Fruit fly (Drosophila melanogaster) whole organism, embryonic: ENCODE measurements around the gene senju.
A peak's percentile ranks its signal among the peaks of the same experiment; 100 is the strongest.

ENCODE experiments used
- Abd-B ChIP-seq: fragments of 200-800 bp; sonication (Bioruptor generic); optimal IDR thresholded peaks from 2 replicates; lab custom pipeline; 2018; ENCODE audit warnings: missing biosample characterization, mild to moderate bottlenecking, missing genetic modification characterization, moderate library complexity
- Antp ChIP-seq: fragments of 200-800 bp; sonication (Bioruptor generic); optimal IDR thresholded peaks from 3 replicates; lab custom pipeline; 2016; ENCODE audit warnings: missing biosample characterization, missing genetic modification characterization
- Atf-2 ChIP-seq: fragments of 200-800 bp; sonication (Bioruptor generic); optimal IDR thresholded peaks from 2 replicates; lab custom pipeline; 2016; ENCODE audit warnings: missing biosample characterization, missing genetic modification characterization
- Awh ChIP-seq: fragments of 200-800 bp; sonication (Bioruptor generic); IDR thresholded peaks from 2 replicates; pipeline ENCODE4, ENCODE4 v1.3.6; 2022; ENCODE audit warnings: missing biosample characterization, missing genetic modification characterization
- Bdp1 ChIP-seq: fragments of 200-800 bp; sonication (Bioruptor generic); optimal IDR thresholded peaks from 3 replicates; lab custom pipeline; 2016; ENCODE audit warnings: missing biosample characterization, missing genetic modification characterization
- CG10654 ChIP-seq: fragments of 200-800 bp; sonication (Bioruptor generic); optimal IDR thresholded peaks from 2 replicates; lab custom pipeline; 2016; ENCODE audit warnings: missing biosample characterization, missing genetic modification characterization
- CG12104 ChIP-seq: fragments of 200-800 bp; sonication (Bioruptor generic); optimal IDR thresholded peaks from 3 replicates; lab custom pipeline; 2016; ENCODE audit warnings: missing biosample characterization, missing genetic modification characterization
- CG12769 ChIP-seq: fragments of 200-800 bp; sonication (Bioruptor generic); optimal IDR thresholded peaks from 2 replicates; lab custom pipeline; 2019; ENCODE audit warnings: missing biosample characterization, mild to moderate bottlenecking, missing genetic modification characterization, moderate library complexity
- CG13296 ChIP-seq: fragments of 200-800 bp; sonication (Bioruptor generic); optimal IDR thresholded peaks from 3 replicates; lab custom pipeline; 2018; ENCODE audit warnings: missing biosample characterization, mild to moderate bottlenecking, missing genetic modification characterization
- CG14965 ChIP-seq: fragments of 200-800 bp; sonication (Bioruptor generic); optimal IDR thresholded peaks from 2 replicates; lab custom pipeline; 2016; ENCODE audit warnings: missing biosample characterization, missing genetic modification characterization, borderline replicate concordance
- CG15479 ChIP-seq: fragments of 200-800 bp; sonication (Bioruptor generic); optimal IDR thresholded peaks from 3 replicates; lab custom pipeline; 2019; ENCODE audit warnings: missing biosample characterization, mild to moderate bottlenecking, missing genetic modification characterization, moderate library complexity
- CG3065 ChIP-seq: fragments of 200-800 bp; sonication (Bioruptor generic); optimal IDR thresholded peaks from 2 replicates; lab custom pipeline; 2016; ENCODE audit warnings: missing biosample characterization, missing genetic modification characterization
- CG3407 ChIP-seq: fragments of 200-800 bp; sonication (Bioruptor generic); optimal IDR thresholded peaks from 2 replicates; lab custom pipeline; 2018; ENCODE audit warnings: missing biosample characterization, mild to moderate bottlenecking, missing genetic modification characterization
- CG34224 ChIP-seq: fragments of 200-800 bp; sonication (Bioruptor generic); IDR thresholded peaks from 3 replicates; pipeline ENCODE4 v1.3.6; 2022; ENCODE audit warnings: missing biosample characterization, missing genetic modification characterization; ENCODE audit not compliant: partially characterized antibody
- CG4404 ChIP-seq: fragments of 200-800 bp; sonication (Bioruptor generic); IDR thresholded peaks from 2 replicates; pipeline ENCODE4 v1.3.6; 2022; ENCODE audit warnings: missing biosample characterization, missing genetic modification characterization
- CG7745 ChIP-seq: fragments of 200-800 bp; sonication (Bioruptor generic); optimal IDR thresholded peaks from 2 replicates; lab custom pipeline; 2018; ENCODE audit warnings: missing biosample characterization, mild to moderate bottlenecking, missing genetic modification characterization, moderate library complexity
- CG8944 ChIP-seq: fragments of 200-800 bp; sonication (Bioruptor generic); optimal IDR thresholded peaks from 3 replicates; lab custom pipeline; 2016; ENCODE audit warnings: missing biosample characterization, missing genetic modification characterization
- CG9215 ChIP-seq: fragments of 200-800 bp; sonication (Bioruptor generic); IDR thresholded peaks from 2 replicates; pipeline ENCODE4 v1.3.6; 2022; ENCODE audit warnings: missing biosample characterization, missing genetic modification characterization
- D19B ChIP-seq: fragments of 200-800 bp; sonication (Bioruptor generic); optimal IDR thresholded peaks from 2 replicates; lab custom pipeline; 2017; ENCODE audit warnings: missing biosample characterization, mild to moderate bottlenecking, missing genetic modification characterization
- Fer3 ChIP-seq: fragments of 200-800 bp; sonication (Bioruptor generic); optimal IDR thresholded peaks from 2 replicates; lab custom pipeline; 2018; ENCODE audit warnings: missing biosample characterization, mild to moderate bottlenecking, missing genetic modification characterization, moderate library complexity
- Gug ChIP-seq: fragments of 200-800 bp; sonication (Bioruptor generic); IDR thresholded peaks from 4 replicates; pipeline ENCODE4 v1.3.6; 2022; ENCODE audit warnings: missing biosample characterization, missing genetic modification characterization
- H15 ChIP-seq: fragments of 200-800 bp; sonication (Bioruptor generic); IDR thresholded peaks from 3 replicates; pipeline ENCODE4 v1.3.6; 2022; ENCODE audit warnings: missing biosample characterization, missing genetic modification characterization
- HHEX ChIP-seq: fragments of 200-800 bp; sonication (Bioruptor generic); optimal IDR thresholded peaks from 3 replicates; lab custom pipeline; 2017; ENCODE audit warnings: missing biosample characterization, mild to moderate bottlenecking, missing genetic modification characterization, missing genetic modification reagents
- Jarid2 ChIP-seq: fragments of 200-800 bp; sonication (Bioruptor generic); optimal IDR thresholded peaks from 3 replicates; lab custom pipeline; 2017; ENCODE audit warnings: mild to moderate bottlenecking, missing biosample characterization, missing genetic modification reagents, missing genetic modification characterization
- Lpt ChIP-seq: fragments of >200 bp; optimal IDR thresholded peaks from 2 replicates; lab custom pipeline; 2018; ENCODE audit warnings: missing biosample characterization, missing genetic modification characterization
- Med ChIP-seq: fragments of 200-800 bp; sonication (Bioruptor generic); peaks from one replicate; lab custom pipeline; 2016; ENCODE audit warnings: missing biosample characterization, missing genetic modification characterization, mild to moderate bottlenecking, inconsistent platforms, moderate library complexity
- Oli ChIP-seq: fragments of 200-800 bp; sonication (Bioruptor generic); optimal IDR thresholded peaks from 2 replicates; lab custom pipeline; 2018; ENCODE audit warnings: missing biosample characterization, mild to moderate bottlenecking, missing genetic modification characterization, moderate library complexity
- Pdp1 ChIP-seq, 2 experiments: fragments of 200-800 bp; sonication (Bioruptor generic); optimal IDR thresholded peaks; 3 replicates each; lab custom pipeline; 2016; ENCODE audit warnings: missing biosample characterization in 2 of 2, missing genetic modification characterization in 2 of 2, mild to moderate bottlenecking in 1 of 2, moderate library complexity in 1 of 2
- Ravus ChIP-seq: fragments of 200-800 bp; sonication (Bioruptor generic); IDR thresholded peaks from 2 replicates; pipeline ENCODE4 v1.3.6; 2022; ENCODE audit warnings: missing biosample characterization, missing genetic modification characterization
- Sox100B ChIP-seq: fragments of 200-800 bp; sonication (Bioruptor generic); optimal IDR thresholded peaks from 3 replicates; lab custom pipeline; 2018; ENCODE audit warnings: missing biosample characterization, mild to moderate bottlenecking, missing genetic modification characterization
- Usf ChIP-seq: fragments of 200-800 bp; sonication (Bioruptor generic); optimal IDR thresholded peaks from 2 replicates; lab custom pipeline; 2017; ENCODE audit warnings: missing genotype, missing biosample characterization, missing genetic modification characterization
- bsh ChIP-seq, 2 experiments: fragments of 200-800 bp; sonication (Bioruptor generic); optimal IDR thresholded peaks; 2 replicates each; lab custom pipeline; 2017 to 2018; ENCODE audit warnings: mild to moderate bottlenecking in 2 of 2, missing biosample characterization in 2 of 2, missing genetic modification characterization in 2 of 2, moderate library complexity in 1 of 2
- cad ChIP-seq: fragments of >200 bp; optimal IDR thresholded peaks from 2 replicates; lab custom pipeline; 2017; ENCODE audit warnings: missing biosample characterization, missing genetic modification characterization
- dimm ChIP-seq: fragments of 200-800 bp; sonication (Bioruptor generic); IDR thresholded peaks from 2 replicates; pipeline ENCODE4 v1.3.6; 2022; ENCODE audit warnings: missing biosample characterization, missing genetic modification characterization
- fd96Cb ChIP-seq: fragments of 200-800 bp; sonication (Bioruptor generic); optimal IDR thresholded peaks from 2 replicates; lab custom pipeline; 2018; ENCODE audit warnings: missing biosample characterization, mild to moderate bottlenecking, missing genetic modification characterization, moderate library complexity
- gem ChIP-seq: fragments of 200-800 bp; sonication (Bioruptor generic); optimal IDR thresholded peaks from 2 replicates; lab custom pipeline; 2019; ENCODE audit warnings: missing biosample characterization, mild to moderate bottlenecking, missing genetic modification characterization, moderate library complexity
- lbe ChIP-seq: fragments of 200-800 bp; sonication (Bioruptor generic); optimal IDR thresholded peaks from 2 replicates; lab custom pipeline; 2016; ENCODE audit warnings: missing biosample characterization, mild to moderate bottlenecking, missing genetic modification characterization
- lmd ChIP-seq: fragments of 200-800 bp; sonication (Bioruptor generic); IDR thresholded peaks from 2 replicates; pipeline ENCODE4 v1.3.6; 2022; ENCODE audit warnings: missing biosample characterization, missing genetic modification characterization
- luna ChIP-seq: fragments of 200-800 bp; sonication (Bioruptor generic); optimal IDR thresholded peaks from 2 replicates; lab custom pipeline; 2016; ENCODE audit warnings: missing biosample characterization, missing genetic modification characterization
- maf-S ChIP-seq: fragments of 200-800 bp; sonication (Bioruptor generic); optimal IDR thresholded peaks from 2 replicates; lab custom pipeline; 2016; ENCODE audit warnings: missing biosample characterization, missing genetic modification characterization
- org-1 ChIP-seq: fragments of 200-800 bp; sonication (Bioruptor generic); optimal IDR thresholded peaks from 2 replicates; lab custom pipeline; 2017; ENCODE audit warnings: missing biosample characterization, missing genetic modification characterization
- peb ChIP-seq: fragments of 200-800 bp; sonication (Bioruptor generic); IDR thresholded peaks from 2 replicates; pipeline ENCODE4 v1.3.6; 2022; ENCODE audit warnings: missing biosample characterization, missing genetic modification characterization
- pho ChIP-seq: fragments of 200-800 bp; sonication (Bioruptor generic); optimal IDR thresholded peaks from 2 replicates; lab custom pipeline; 2016; ENCODE audit warnings: missing biosample characterization, missing genetic modification characterization
- prd ChIP-seq, 3 experiments: fragments of >200 bp in 2 of 3; fragments of 200-800 bp in 1 of 3; sonication (Bioruptor generic) in 1 of 3; optimal IDR thresholded peaks in 2 of 3; IDR thresholded peaks in 1 of 3; 2 replicates in 2 of 3; 3 replicates in 1 of 3; pipeline versions ENCODE4 v1.3.6 to Lab custom; 2017 to 2022; ENCODE audit warnings: missing biosample characterization in 1 of 3, missing genetic modification characterization in 1 of 3
- pum ChIP-seq: fragments of 200-800 bp; sonication (Bioruptor generic); optimal IDR thresholded peaks from 2 replicates; lab custom pipeline; 2016; ENCODE audit warnings: missing biosample characterization, missing genetic modification characterization
- sc ChIP-seq, 3 experiments: fragments of >200 bp in 2 of 3; fragments of 200-800 bp in 1 of 3; sonication (Bioruptor generic) in 1 of 3; optimal IDR thresholded peaks; 2 replicates in 2 of 3; 3 replicates in 1 of 3; lab custom pipeline; 2017; ENCODE audit warnings: mild to moderate bottlenecking in 1 of 3, missing biosample characterization in 1 of 3, missing genetic modification characterization in 1 of 3, missing genetic modification reagents in 1 of 3
- schlank ChIP-seq: fragments of 200-800 bp; sonication (Bioruptor generic); optimal IDR thresholded peaks from 2 replicates; lab custom pipeline; 2018; ENCODE audit warnings: missing biosample characterization, mild to moderate bottlenecking, missing genetic modification characterization
- sisA ChIP-seq: fragments of 200-800 bp; sonication (Bioruptor generic); IDR thresholded peaks from 2 replicates; pipeline ENCODE4 v1.3.6; 2022; ENCODE audit warnings: missing biosample characterization, missing genetic modification characterization
- vnd ChIP-seq: fragments of 200-800 bp; sonication (Bioruptor generic); IDR thresholded peaks from 3 replicates; pipeline ENCODE4 v1.3.6; 2022; ENCODE audit warnings: missing biosample characterization, missing genetic modification characterization; ENCODE audit not compliant: partially characterized antibody

Gene senju

dm6 chr2L:5043495-5044146, 9.0 kb upstream of the senju start (continued):
- TF ChIP-seq H15 (no peak), HHEX (peak; percentile 69), Pdp1 (GFP tag; optimal IDR thresholded peaks at IDR 0.05; lab: Kevin White, UChicago) (peak in 1 of 2 experiments; percentile 32), sisA (GFP tag; lab: Robert Waterston, UW) (peak; percentile 69), CG34224 (GFP tag; lab: Robert Waterston, UW) (no peak), CG3065 (no peak), CG3407 (GFP tag; lab: Kevin White, UChicago) (no peak), CG15479 (GFP tag; lab: Kevin White, UChicago) (peak; percentile 64), Jarid2 (GFP tag; lab: Kevin White, UChicago) (no peak), CG9215 (no peak), CG8944 (GFP tag; lab: Kevin White, UChicago) (peak; percentile 30), Usf (GFP tag; lab: Kevin White, UChicago) (no peak), gem (tag; lab: Kevin White, UChicago) (peak; percentile 69), cad (GFP tag; lab: Kevin White, UChicago) (no peak), org-1 (GFP tag; lab: Kevin White, UChicago) (no peak), Fer3 (tag; lab: Kevin White, UChicago) (peak; percentile 19), CG10654 (GFP tag; lab: Kevin White, UChicago) (no peak), CG12104 (GFP tag; lab: Kevin White, UChicago) (peak; percentile 19), CG7745 (no peak), Awh (no peak), Lpt (GFP tag; lab: Kevin White, UChicago) (no peak), Bdp1 (GFP tag; lab: Kevin White, UChicago) (no peak), pum (GFP tag; lab: Kevin White, UChicago) (peak; percentile 40), luna (GFP tag; lab: Kevin White, UChicago) (no peak), CG14965 (no peak), Med (peak; percentile 76), Ravus (GFP tag; lab: Robert Waterston, UW) (no peak), Abd-B (GFP tag; lab: Kevin White, UChicago) (no peak), pho (peak; percentile 23), fd96Cb (tag; lab: Kevin White, UChicago) (peak; percentile 31), Sox100B (GFP tag; lab: Kevin White, UChicago) (no peak), Antp (GFP tag; lab: Kevin White, UChicago) (peak; percentile 32), Oli (tag; lab: Kevin White, UChicago) (peak; percentile 53), vnd (GFP tag; lab: Robert Waterston, UW) (no peak), CG4404 (GFP tag; lab: Robert Waterston, UW) (no peak; the same call in 1 of the 2 replicates), CG13296 (GFP tag; lab: Kevin White, UChicago) (peak; percentile 7), Atf-2 (GFP tag; lab: Kevin White, UChicago) (no peak), CG12769 (tag; lab: Kevin White, UChicago) (peak; percentile 8), bsh (GFP tag; optimal IDR thresholded peaks at IDR 0.05; lab: Kevin White, UChicago) (peak; percentile 17 to 33), Gug (GFP tag; lab: Robert Waterston, UW) (peak; percentile 70), sc (optimal IDR thresholded peaks at IDR 0.05; lab: Kevin White, UChicago) (no peak), sc (GFP tag; optimal IDR thresholded peaks at IDR 0.05; lab: Kevin White, UChicago) (no peak), prd (optimal IDR thresholded peaks at IDR 0.05; lab: Kevin White, UChicago) (no peak), prd (GFP tag; IDR thresholded peaks at IDR 0.05; lab: Robert Waterston, UW) (no peak), D19B (GFP tag; lab: Kevin White, UChicago) (peak; percentile 10), schlank (tag; lab: Kevin White, UChicago) (peak; percentile 6), lmd (GFP tag; lab: Robert Waterston, UW) (peak; percentile 60), lbe (GFP tag; lab: Kevin White, UChicago) (peak; percentile 43), dimm (GFP tag; lab: Robert Waterston, UW) (no peak), peb (GFP tag; lab: Robert Waterston, UW) (no peak), maf-S (peak; percentile 7)
